Worm (Caenorhabditis elegans): Measurements from ENCODE around the gene nspc-16.

- TF ChIP-seq ama-1 (optimal IDR thresholded peaks at IDR 0.05) (no peak), ceh-36 (tag; optimal IDR thresholded peaks at IDR 0.05) (no peak), hmg-4 (GFP tag; optimal IDR thresholded peaks at IDR 0.05) (no peak)
Measured at ce11 chrX:14559519-14560296, 36.3 kb downstream of the nspc-16 start.
